Worm (Caenorhabditis elegans) whole organism, L4/young adult: Measurements from ENCODE around the gene F41E6.8.

ENCODE experiments used
- W03F9.2 ChIP-seq: fragments of 150-350 bp; optimal IDR thresholded peaks from 2 replicates; lab custom pipeline; 2014; ENCODE audit warnings: missing biosample characterization, missing genetic modification characterization
- dao-5 ChIP-seq: sonication (generic microtip); optimal IDR thresholded peaks from 2 replicates; lab custom pipeline; 2016; ENCODE audit warnings: missing genotype, missing genetic modification characterization, moderate library complexity, missing compliant biosample characterization
- him-1 ChIP-seq: sonication (generic microtip); optimal IDR thresholded peaks from 2 replicates; lab custom pipeline; 2016; ENCODE audit warnings: missing genotype, missing genetic modification reagents, missing genetic modification characterization, missing compliant biosample characterization

DNA sequence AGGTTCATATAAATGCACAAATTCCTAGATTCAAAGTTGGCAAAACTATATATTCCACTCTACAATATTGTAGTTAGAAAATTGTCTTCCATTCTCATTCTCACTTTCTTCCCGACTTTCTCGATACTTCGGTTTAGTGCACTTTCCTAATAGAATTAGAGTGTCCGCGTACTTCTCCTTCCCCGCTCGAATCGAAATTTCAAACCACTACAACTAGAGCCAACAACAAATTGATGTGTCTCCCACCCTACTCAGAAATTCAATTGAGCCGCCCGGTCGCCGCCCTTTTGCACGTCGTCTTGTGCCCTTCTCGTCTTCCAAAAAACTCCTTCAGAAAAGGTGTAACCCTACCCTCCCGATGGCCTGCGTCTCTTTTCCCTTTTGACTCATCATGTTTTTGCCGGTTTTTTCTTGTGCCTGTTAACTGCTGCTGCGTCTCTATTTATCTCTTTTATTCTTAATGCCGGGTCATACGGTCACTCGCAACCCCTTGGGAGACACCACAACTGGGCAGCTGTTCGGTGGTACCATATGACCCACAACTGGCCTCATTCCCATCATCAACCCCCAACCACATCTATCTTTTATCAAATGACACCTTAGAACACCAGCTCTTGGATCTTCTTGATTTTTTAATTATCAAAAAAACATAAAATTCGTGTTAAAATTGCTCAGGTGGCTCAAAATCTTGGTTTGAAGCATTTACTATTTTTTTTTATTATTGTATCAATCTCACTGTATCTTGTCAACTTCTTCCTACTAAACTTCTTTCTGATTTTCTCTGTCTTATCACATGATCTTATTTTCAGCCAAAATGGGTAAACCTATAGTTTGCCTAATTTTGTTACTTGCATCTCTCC, 7.0 kb downstream of the F41E6.8 start, which contains the start of gene tag-196:
- TF ChIP-seq dao-5 (no peak), him-1 (tag; lab: Kevin White, UChicago) (no peak), W03F9.2 (tag; lab: Kevin White, UChicago) (no peak)
